Fruit fly (Drosophila melanogaster): ENCODE measurements around the gene hyx.

- TF ChIP-seq Myc (optimal IDR thresholded peaks at IDR 0.05), result no peak
- no peak for TF ChIP-seq h (optimal IDR thresholded peaks at IDR 0.05)
These were observed 24.7 kb upstream of the hyx start for dm6 chr3R:9013765-9014380.
